Worm (Caenorhabditis elegans) whole organism, L1 larva: ENCODE measurements around the gene era-1.

Source experiments
- C04F5.9 ChIP-seq: sonication (generic microtip); optimal IDR thresholded peaks from 2 replicates; lab custom pipeline; 2016; ENCODE audit warnings: missing genetic modification characterization, missing compliant biosample characterization
- C16A3.4 ChIP-seq: fragments of 150-350 bp; optimal IDR thresholded peaks from 2 replicates; lab custom pipeline; 2014; ENCODE audit warnings: missing biosample characterization, missing genetic modification characterization
- F16B12.6 ChIP-seq: fragments of 150-350 bp; optimal IDR thresholded peaks from 2 replicates; lab custom pipeline; 2014; ENCODE audit warnings: missing biosample characterization, missing genetic modification characterization
- ama-1 ChIP-seq: fragments of 150-350 bp; optimal IDR thresholded peaks from 2 replicates; lab custom pipeline; 2014
- blmp-1 ChIP-seq: fragments of 150-350 bp; optimal IDR thresholded peaks from 2 replicates; lab custom pipeline; 2014; ENCODE audit warnings: missing biosample characterization, missing genetic modification characterization
- ceh-82 ChIP-seq, 3 experiments: fragments of 150-350 bp in 1 of 3; sonication (generic microtip) in 2 of 3; optimal IDR thresholded peaks; 2 replicates each; lab custom pipeline; 2014 to 2017; ENCODE audit warnings: missing biosample characterization in 3 of 3, missing genetic modification characterization in 3 of 3
- ceh-90 ChIP-seq: sonication (generic microtip); optimal IDR thresholded peaks from 2 replicates; lab custom pipeline; 2016; ENCODE audit warnings: missing genetic modification characterization, missing compliant biosample characterization
- dpl-1 ChIP-seq, 3 experiments: fragments of 150-350 bp in 2 of 3; sonication (generic microtip) in 1 of 3; optimal IDR thresholded peaks; 2 replicates each; lab custom pipeline; 2014 to 2017; ENCODE audit warnings: missing biosample characterization in 3 of 3, missing genetic modification characterization in 3 of 3, missing genetic modification reagents in 3 of 3
- efl-1 ChIP-seq, 4 experiments: fragments of 150-350 bp; optimal IDR thresholded peaks in 3 of 4; peaks in 1 of 4; 1 replicate in 1 of 4; 2 replicates in 3 of 4; lab custom pipeline; 2014; ENCODE audit warnings: missing biosample characterization in 2 of 4, missing genetic modification characterization in 2 of 4, missing genetic modification reagents in 2 of 4
- efl-3 ChIP-seq: fragments of 200-800 bp; sonication (Bioruptor generic); optimal IDR thresholded peaks from 2 replicates; lab custom pipeline; 2018; ENCODE audit warnings: mild to moderate bottlenecking, missing genetic modification characterization, missing compliant biosample characterization
- elt-2 ChIP-seq: sonication (generic microtip); optimal IDR thresholded peaks from 2 replicates; lab custom pipeline; 2016; ENCODE audit warnings: missing genetic modification characterization, mild to moderate bottlenecking, inconsistent platforms, missing compliant biosample characterization, missing genetic modification reagents
- elt-3 ChIP-seq, 6 experiments: fragments of 150-350 bp in 1 of 6; sonication (generic microtip); optimal IDR thresholded peaks; 2 replicates each; lab custom pipeline; 2017 to 2018; ENCODE audit warnings: missing biosample characterization in 6 of 6, missing genetic modification characterization in 6 of 6, inconsistent platforms in 1 of 6
- ets-5 ChIP-seq: fragments of 200-800 bp; sonication (Bioruptor generic); IDR thresholded peaks from 2 replicates; pipeline ENCODE4 v1.3.6; 2022; ENCODE audit warnings: missing genetic modification characterization, missing compliant biosample characterization
- fkh-8 ChIP-seq: sonication (generic microtip); optimal IDR thresholded peaks from 2 replicates; lab custom pipeline; 2016; ENCODE audit warnings: mild to moderate bottlenecking, missing genetic modification characterization, missing compliant biosample characterization
- fos-1 ChIP-seq: fragments of 150-350 bp; optimal IDR thresholded peaks from 2 replicates; lab custom pipeline; 2014; ENCODE audit warnings: missing biosample characterization, missing genetic modification characterization
- hlh-17 ChIP-seq: fragments of 200-800 bp; sonication (Bioruptor generic); optimal IDR thresholded peaks from 2 replicates; lab custom pipeline; 2018; ENCODE audit warnings: missing genetic modification characterization, mild to moderate bottlenecking, missing compliant biosample characterization, moderate library complexity, borderline replicate concordance
- hpl-2 ChIP-seq: fragments of 150-350 bp; optimal IDR thresholded peaks from 2 replicates; lab custom pipeline; 2014; ENCODE audit warnings: missing biosample characterization, missing genetic modification reagents, missing genetic modification characterization
- irx-1 ChIP-seq: sonication (generic microtip); optimal IDR thresholded peaks from 2 replicates; lab custom pipeline; 2016; ENCODE audit warnings: missing genetic modification characterization, missing compliant biosample characterization
- jun-1 ChIP-seq: fragments of 150-350 bp; optimal IDR thresholded peaks from 2 replicates; lab custom pipeline; 2014; ENCODE audit warnings: missing biosample characterization, missing genetic modification reagents, missing genetic modification characterization
- lin-13 ChIP-seq: fragments of 150-350 bp; optimal IDR thresholded peaks from 2 replicates; lab custom pipeline; 2014; ENCODE audit warnings: missing biosample characterization, missing genetic modification reagents, missing genetic modification characterization
- lin-15B ChIP-seq: fragments of 150-350 bp; sonication (generic microtip); optimal IDR thresholded peaks from 3 replicates; lab custom pipeline; 2014; ENCODE audit warnings: missing biosample characterization, missing genetic modification characterization
- lin-35 ChIP-seq, 2 experiments: fragments of 150-350 bp; optimal IDR thresholded peaks; 2 replicates each; lab custom pipeline; 2014; ENCODE audit warnings: missing biosample characterization in 2 of 2, missing genetic modification characterization in 2 of 2, missing genetic modification reagents in 2 of 2
- lin-39 ChIP-seq: fragments of 150-350 bp; optimal IDR thresholded peaks from 2 replicates; lab custom pipeline; 2014; ENCODE audit warnings: missing biosample characterization, missing genetic modification reagents, missing genetic modification characterization
- lir-3 ChIP-seq: sonication (generic microtip); optimal IDR thresholded peaks from 2 replicates; lab custom pipeline; 2016; ENCODE audit warnings: mild to moderate bottlenecking, missing genetic modification characterization, moderate library complexity, missing compliant biosample characterization; ENCODE audit not compliant: poor library complexity
- lsy-2 ChIP-seq, 2 experiments: fragments of 150-350 bp; optimal IDR thresholded peaks; 2 replicates each; lab custom pipeline; 2014; ENCODE audit warnings: missing biosample characterization in 2 of 2, missing genetic modification characterization in 2 of 2
- mab-9 ChIP-seq: fragments of 200-800 bp; sonication (Bioruptor generic); IDR thresholded peaks from 2 replicates; pipeline ENCODE4 v1.3.6; 2022; ENCODE audit warnings: missing genetic modification reagents, missing genetic modification characterization, missing compliant biosample characterization
- mdl-1 ChIP-seq, 2 experiments: fragments of 150-350 bp; optimal IDR thresholded peaks; 2 replicates each; lab custom pipeline; 2014 to 2017; ENCODE audit warnings: missing biosample characterization in 2 of 2, missing genetic modification characterization in 2 of 2, inconsistent platforms in 1 of 2
- mef-2 ChIP-seq: fragments of 150-350 bp; optimal IDR thresholded peaks from 2 replicates; lab custom pipeline; 2014; ENCODE audit warnings: missing biosample characterization, missing genetic modification characterization
- mep-1 ChIP-seq: fragments of 150-350 bp; optimal IDR thresholded peaks from 2 replicates; lab custom pipeline; 2014; ENCODE audit warnings: missing biosample characterization, missing genetic modification characterization
- nhr-19 ChIP-seq: fragments of 200-800 bp; sonication (Bioruptor generic); conservative IDR thresholded peaks from 2 replicates; pipeline ENCODE4 v1.3.6; 2022; ENCODE audit warnings: missing genetic modification characterization, missing compliant biosample characterization
- nhr-20 ChIP-seq: sonication (generic microtip); optimal IDR thresholded peaks from 2 replicates; lab custom pipeline; 2016; ENCODE audit warnings: mild to moderate bottlenecking, missing genetic modification characterization, missing compliant biosample characterization
- nhr-237 ChIP-seq: fragments of 150-350 bp; optimal IDR thresholded peaks from 2 replicates; lab custom pipeline; 2014; ENCODE audit warnings: missing biosample characterization, missing genetic modification characterization
- nhr-47 ChIP-seq: sonication (generic microtip); optimal IDR thresholded peaks from 2 replicates; lab custom pipeline; 2016; ENCODE audit warnings: mild to moderate bottlenecking, missing genetic modification characterization, moderate library complexity, missing compliant biosample characterization
- nhr-77 ChIP-seq: fragments of 150-350 bp; optimal IDR thresholded peaks from 2 replicates; lab custom pipeline; 2014; ENCODE audit warnings: missing biosample characterization, missing genetic modification characterization
- nhr-84 ChIP-seq: sonication (generic microtip); optimal IDR thresholded peaks from 2 replicates; lab custom pipeline; 2017; ENCODE audit warnings: missing biosample characterization, missing genetic modification characterization
- pqm-1 ChIP-seq: sonication (generic microtip); optimal IDR thresholded peaks from 3 replicates; lab custom pipeline; 2017; ENCODE audit warnings: missing biosample characterization, missing genetic modification characterization
- skn-1 ChIP-seq: fragments of 150-350 bp; optimal IDR thresholded peaks from 2 replicates; lab custom pipeline; 2014; ENCODE audit warnings: missing biosample characterization, missing genetic modification characterization
- snu-23 ChIP-seq: sonication (generic microtip); optimal IDR thresholded peaks from 2 replicates; lab custom pipeline; 2016; ENCODE audit warnings: missing genetic modification characterization, missing compliant biosample characterization
- sox-4 ChIP-seq: sonication (generic microtip); optimal IDR thresholded peaks from 2 replicates; lab custom pipeline; 2016; ENCODE audit warnings: missing genetic modification characterization, missing compliant biosample characterization
- sup-37 ChIP-seq: fragments of 200-800 bp; sonication (Bioruptor generic); optimal IDR thresholded peaks from 2 replicates; lab custom pipeline; 2018; ENCODE audit warnings: mild to moderate bottlenecking, missing genetic modification characterization, missing compliant biosample characterization
- swsn-7 ChIP-seq: sonication (generic microtip); optimal IDR thresholded peaks from 2 replicates; lab custom pipeline; 2016; ENCODE audit warnings: missing genetic modification characterization, missing compliant biosample characterization
- tbx-2 ChIP-seq: sonication (generic microtip); optimal IDR thresholded peaks from 2 replicates; lab custom pipeline; 2016; ENCODE audit warnings: missing genetic modification characterization, missing compliant biosample characterization
- tlp-1 ChIP-seq: fragments of 150-350 bp; optimal IDR thresholded peaks from 2 replicates; lab custom pipeline; 2014; ENCODE audit warnings: missing biosample characterization, missing genetic modification characterization
- unc-130 ChIP-seq: fragments of 150-350 bp; optimal IDR thresholded peaks from 2 replicates; lab custom pipeline; 2017; ENCODE audit warnings: missing biosample characterization, missing genetic modification characterization, inconsistent platforms
- unc-62 ChIP-seq: fragments of 150-350 bp; optimal IDR thresholded peaks from 2 replicates; lab custom pipeline; 2014; ENCODE audit warnings: missing biosample characterization, missing genetic modification reagents, missing genetic modification characterization
- unc-86 ChIP-seq: sonication (generic microtip); optimal IDR thresholded peaks from 2 replicates; lab custom pipeline; 2016; ENCODE audit warnings: missing genetic modification characterization, missing compliant biosample characterization
- unc-98 ChIP-seq: fragments of 200-800 bp; sonication (Bioruptor generic); IDR thresholded peaks from 2 replicates; pipeline ENCODE4 v1.3.6; 2022; ENCODE audit warnings: missing genetic modification characterization, missing compliant biosample characterization
- xbp-1 ChIP-seq: sonication (generic microtip); optimal IDR thresholded peaks from 2 replicates; lab custom pipeline; 2016; ENCODE audit warnings: missing genetic modification characterization, missing compliant biosample characterization
- zag-1 ChIP-seq: fragments of 150-350 bp; optimal IDR thresholded peaks from 2 replicates; lab custom pipeline; 2014; ENCODE audit warnings: missing biosample characterization, missing genetic modification characterization
- ztf-4 ChIP-seq: fragments of 150-350 bp; optimal IDR thresholded peaks from 2 replicates; lab custom pipeline; 2014; ENCODE audit warnings: missing biosample characterization, missing genetic modification characterization

Gene era-1

DNA sequence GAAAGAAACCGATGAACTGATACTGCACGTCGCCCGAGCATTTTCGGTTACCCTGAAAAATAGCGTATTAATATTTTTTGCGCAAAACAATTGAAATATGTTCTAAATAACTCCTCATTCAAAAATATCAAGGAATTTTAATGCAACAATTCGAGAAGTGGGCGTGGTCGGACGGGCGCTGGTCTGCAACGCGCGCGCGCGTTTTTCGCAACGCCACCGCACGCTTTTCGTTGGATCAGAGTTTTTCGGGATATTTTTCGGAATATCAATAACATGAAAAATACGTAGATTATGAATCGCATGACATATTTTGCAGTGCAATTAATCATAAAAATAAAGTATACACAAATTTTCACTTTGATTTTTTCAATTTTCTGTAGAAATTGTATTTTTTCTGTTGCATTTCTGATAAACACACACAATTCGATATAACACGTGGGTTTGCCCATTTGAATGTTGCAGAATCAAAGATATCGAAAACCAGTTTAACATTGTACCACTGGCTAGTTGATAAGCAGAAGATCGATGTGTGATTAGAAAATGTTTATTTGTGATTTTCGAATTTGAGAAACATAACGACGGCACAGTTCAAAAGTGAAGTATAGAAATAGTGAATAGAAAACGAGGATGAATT lies 6.3 kb downstream of the era-1 start, which contains the start of gene dlst-1 (continued):
- TF ChIP-seq ets-5 (GFP tag; lab: Robert Waterston, UW): no peak
- TF ChIP-seq sox-4 (tag; lab: Kevin White, UChicago): peak; percentile 20
- no peak for TF ChIP-seq lin-39
- TF ChIP-seq pqm-1: no peak
- TF ChIP-seq fos-1: no peak
- TF ChIP-seq ama-1 (lab: Kevin White, UChicago): peak; percentile 27
- peak; percentile 1 for TF ChIP-seq jun-1
- no peak for TF ChIP-seq ceh-90 (tag; lab: Kevin White, UChicago)
- peak; percentile 47 for TF ChIP-seq C16A3.4 (tag; lab: Kevin White, UChicago)
- TF ChIP-seq mab-9: no peak
- peak; percentile 45 for TF ChIP-seq nhr-19 (GFP tag; lab: Robert Waterston, UW)
- TF ChIP-seq elt-3 (tag; optimal IDR thresholded peaks at IDR 0.05; lab: Kevin White, UChicago): peak in 1 of 6 experiments; percentile 32
- no peak for TF ChIP-seq unc-130 (tag; lab: Kevin White, UChicago)
- no peak for TF ChIP-seq mdl-1 (tag; optimal IDR thresholded peaks at IDR 0.05; lab: Kevin White, UChicago)
- no peak for TF ChIP-seq nhr-77 (tag; lab: Kevin White, UChicago)
- TF ChIP-seq skn-1 (tag; lab: Kevin White, UChicago): peak; percentile 50
- peak; percentile 48 for TF ChIP-seq irx-1
- TF ChIP-seq mef-2: no peak
- no peak for TF ChIP-seq unc-98 (GFP tag; lab: Robert Waterston, UW)
- peak; percentile 30 to 48 (median 40) for TF ChIP-seq ceh-82 (tag; optimal IDR thresholded peaks at IDR 0.05; lab: Kevin White, UChicago)
- peak; percentile 0 for TF ChIP-seq blmp-1 (tag; lab: Kevin White, UChicago)
- no peak for TF ChIP-seq hpl-2
- no peak for TF ChIP-seq lin-13 (GFP tag; lab: Kevin White, UChicago)
- TF ChIP-seq lsy-2 (tag; optimal IDR thresholded peaks at IDR 0.05; lab: Kevin White, UChicago): peak; percentile 41 to 46
- TF ChIP-seq elt-2 (tag; lab: Kevin White, UChicago): no peak
- TF ChIP-seq zag-1: no peak
- no peak for TF ChIP-seq lir-3 (tag; lab: Kevin White, UChicago)
- TF ChIP-seq nhr-84 (tag; lab: Kevin White, UChicago): no peak
- no peak for TF ChIP-seq efl-3 (GFP tag; lab: Kevin White, UChicago)
- no peak for TF ChIP-seq hlh-17 (GFP tag; lab: Kevin White, UChicago)
- peak; percentile 72 for TF ChIP-seq xbp-1
- TF ChIP-seq tlp-1: no peak
- no peak for TF ChIP-seq unc-62 (GFP tag; lab: Kevin White, UChicago)

DNA sequence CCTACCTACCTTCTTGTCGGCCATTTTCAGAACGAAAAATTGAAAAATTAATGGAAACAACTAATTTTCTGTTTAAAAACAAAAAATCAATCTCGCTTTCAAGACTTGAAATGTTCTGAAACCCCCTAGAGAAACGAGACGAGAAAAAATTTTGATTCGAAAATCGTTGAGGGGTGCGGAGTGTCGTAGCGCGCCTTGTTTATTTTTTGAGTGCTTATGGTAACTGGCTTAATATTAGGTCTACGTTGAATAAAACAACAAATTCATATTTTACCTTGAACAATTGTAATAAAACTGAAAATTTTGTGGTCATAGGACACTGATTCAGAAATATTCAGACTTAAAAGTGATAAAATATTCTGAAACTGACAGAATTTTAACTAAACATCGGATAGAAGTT lies 7.6 kb downstream of the era-1 start, which contains the start of gene sna-1:
Gene sna-1, minus strand, starts transcription at position 218 of the 400 bp plus-strand sequence.
- peak in 1 of 2 experiments; percentile 6 for TF ChIP-seq efl-1 (optimal IDR thresholded peaks at IDR 0.05; lab: Kevin White, UChicago)
- TF ChIP-seq efl-1 (GFP tag; optimal IDR thresholded peaks at IDR 0.05 in 1 of 2; lab: Kevin White, UChicago): peak; percentile 4 to 66
- peak; percentile 20 for TF ChIP-seq lin-15B (tag; lab: Kevin White, UChicago)
- no peak for TF ChIP-seq mdl-1 (tag; optimal IDR thresholded peaks at IDR 0.05; lab: Kevin White, UChicago)
- TF ChIP-seq fkh-8: no peak
- peak in 1 of 3 experiments; percentile 24 for TF ChIP-seq dpl-1 (GFP tag; optimal IDR thresholded peaks at IDR 0.05; lab: Kevin White, UChicago)
- TF ChIP-seq snu-23: peak; percentile 7
- peak in 1 of 2 experiments; percentile 33 for TF ChIP-seq lin-35 (GFP tag; optimal IDR thresholded peaks at IDR 0.05; lab: Kevin White, UChicago)
- peak in 1 of 2 experiments; percentile 44 for TF ChIP-seq lsy-2 (tag; optimal IDR thresholded peaks at IDR 0.05; lab: Kevin White, UChicago)

DNA sequence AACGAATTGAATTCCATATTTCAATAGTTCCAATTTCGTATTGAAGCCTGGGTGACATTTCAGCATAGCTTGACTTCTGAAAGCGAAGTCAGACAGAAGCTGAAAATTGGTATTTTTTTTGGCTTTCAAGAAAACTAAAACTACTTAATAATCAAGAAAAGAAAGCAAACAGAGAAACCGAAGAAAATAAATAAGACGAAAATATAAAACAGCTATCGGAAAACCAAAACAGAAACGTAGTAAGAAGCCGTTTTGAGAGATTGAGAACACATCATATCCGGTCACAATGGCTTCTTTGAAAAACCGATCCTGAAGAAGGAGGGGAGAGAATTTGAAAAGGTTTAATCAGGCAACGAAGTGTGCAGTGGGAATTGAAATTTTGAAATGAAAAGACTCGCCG lies 15.4 kb downstream of the era-1 start, which contains the start of gene srg-30:
Gene srg-30, minus strand, starts transcription at position 101 of the 400 bp plus-strand sequence.
- no peak for TF ChIP-seq mep-1 (tag; lab: Kevin White, UChicago)
- no peak for TF ChIP-seq tbx-2
- no peak for TF ChIP-seq swsn-7 (tag; lab: Kevin White, UChicago)
- TF ChIP-seq jun-1: no peak
- TF ChIP-seq fkh-8: no peak
- no peak for TF ChIP-seq F16B12.6 (tag; lab: Kevin White, UChicago)
- TF ChIP-seq mef-2: no peak
- no peak for TF ChIP-seq nhr-19 (GFP tag; lab: Robert Waterston, UW)
- no peak for TF ChIP-seq nhr-237 (tag; lab: Kevin White, UChicago)
- TF ChIP-seq sox-4 (tag; lab: Kevin White, UChicago): no peak
- TF ChIP-seq nhr-20 (tag; lab: Kevin White, UChicago): no peak
- no peak for TF ChIP-seq C04F5.9 (tag; lab: Kevin White, UChicago)
- no peak for TF ChIP-seq sup-37 (GFP tag; lab: Kevin White, UChicago)
- TF ChIP-seq elt-3 (tag; optimal IDR thresholded peaks at IDR 0.05; lab: Kevin White, UChicago): no peak
- no peak for TF ChIP-seq xbp-1
- no peak for TF ChIP-seq nhr-47
- no peak for TF ChIP-seq efl-3 (GFP tag; lab: Kevin White, UChicago)
- TF ChIP-seq lsy-2 (tag; optimal IDR thresholded peaks at IDR 0.05; lab: Kevin White, UChicago): no peak
- TF ChIP-seq unc-86: no peak
- TF ChIP-seq ztf-4 (tag; lab: Kevin White, UChicago): no peak
